Fruit fly (Drosophila melanogaster): ENCODE measurements around the gene EMC2A.

The EMC2A gene

dm6 chr3R:16986181-16987074 is 9.4 kb downstream of the EMC2A start (continued):
- TF ChIP-seq CG14050 (GFP tag; IDR thresholded peaks at IDR 0.05) (peak; percentile 95), her (GFP tag; optimal IDR thresholded peaks at IDR 0.05) (peak; percentile 96), jigr1 (GFP tag; IDR thresholded peaks at IDR 0.05) (peak; percentile 81; the same call in 1 of the 3 replicates), crol (GFP tag; IDR thresholded peaks at IDR 0.05) (peak; percentile 67), Hr39 (optimal IDR thresholded peaks at IDR 0.05) (no peak), tio (GFP tag; optimal IDR thresholded peaks at IDR 0.05) (peak; percentile 82), CG13424 (tag; optimal IDR thresholded peaks at IDR 0.05) (peak; percentile 91), ab (GFP tag; optimal IDR thresholded peaks at IDR 0.05) (peak; percentile 91), fu2 (GFP tag; optimal IDR thresholded peaks at IDR 0.05) (peak; percentile 95), CG31224 (GFP tag; IDR thresholded peaks at IDR 0.05) (peak; percentile 94), Ets65A (GFP tag) (peak; percentile 99), CG4854 (GFP tag; optimal IDR thresholded peaks at IDR 0.05) (peak; percentile 88), CG14710 (tag; optimal IDR thresholded peaks at IDR 0.05) (peak; percentile 11), NFAT (GFP tag; IDR thresholded peaks at IDR 0.05) (peak; percentile 99), Camta (GFP tag; optimal IDR thresholded peaks at IDR 0.05) (peak; percentile 86), CG10209 (GFP tag; optimal IDR thresholded peaks at IDR 0.05) (peak; percentile 93), CHES-1-like (GFP tag; optimal IDR thresholded peaks at IDR 0.05) (peak; percentile 97), trem (tag; optimal IDR thresholded peaks at IDR 0.05) (peak; percentile 21), CG43689 (GFP tag; IDR thresholded peaks at IDR 0.05) (peak; percentile 91), gcm2 (GFP tag; optimal IDR thresholded peaks at IDR 0.05) (peak; percentile 80), CG8089 (GFP tag; optimal IDR thresholded peaks at IDR 0.05) (peak; percentile 84), Ada2b (GFP tag; IDR thresholded peaks at IDR 0.05) (peak; percentile 95), CTCF (GFP tag; optimal IDR thresholded peaks at IDR 0.05) (peak; percentile 26), CG2199 (GFP tag; IDR thresholded peaks at IDR 0.05) (peak; percentile 93), CG11504 (tag; optimal IDR thresholded peaks at IDR 0.05) (peak; percentile 82), Nf-YA (GFP tag; IDR thresholded peaks at IDR 0.05) (peak; percentile 85), Lim3 (GFP tag; IDR thresholded peaks at IDR 0.05) (peak; percentile 90), CG30020 (tag; optimal IDR thresholded peaks at IDR 0.05) (peak; percentile 35), hb (GFP tag; IDR thresholded peaks at IDR 0.05; ENCODE audit: partially characterized antibody) (no peak), CG34224 (GFP tag; IDR thresholded peaks at IDR 0.05; ENCODE audit: partially characterized antibody) (no peak), org-1 (GFP tag; optimal IDR thresholded peaks at IDR 0.05) (peak; percentile 95), CG34376 (GFP tag; optimal IDR thresholded peaks at IDR 0.05) (peak; percentile 97), zfh2 (GFP tag; optimal IDR thresholded peaks at IDR 0.05) (peak; percentile 98), Sin3A (optimal IDR thresholded peaks at IDR 0.05) (no peak), pzg (GFP tag; optimal IDR thresholded peaks at IDR 0.05) (peak; percentile 36), az2 (GFP tag; optimal IDR thresholded peaks at IDR 0.05) (peak; percentile 89), CG5953 (GFP tag; IDR thresholded peaks at IDR 0.05) (peak; percentile 92), Usf (GFP tag; optimal IDR thresholded peaks at IDR 0.05) (peak; percentile 92), CG11085 (GFP tag; IDR thresholded peaks at IDR 0.05) (peak; percentile 95), CG1792 (GFP tag; optimal IDR thresholded peaks at IDR 0.05) (peak; percentile 94), hth (optimal IDR thresholded peaks at IDR 0.05) (no peak), Doc3 (GFP tag; IDR thresholded peaks at IDR 0.05; ENCODE audit: partially characterized antibody) (no peak), CG2120 (GFP tag; optimal IDR thresholded peaks at IDR 0.05) (peak; percentile 99), Med (GFP tag) (peak; percentile 100), Vsx1 (GFP tag; optimal IDR thresholded peaks at IDR 0.05) (peak; percentile 73), gem (tag; optimal IDR thresholded peaks at IDR 0.05) (peak; percentile 91), ERR (GFP tag; optimal IDR thresholded peaks at IDR 0.05) (peak; percentile 96), sqz (GFP tag; optimal IDR thresholded peaks at IDR 0.05) (peak; percentile 43), Fer2 (tag; optimal IDR thresholded peaks at IDR 0.05) (peak; percentile 88), Chrac-16 (GFP tag; optimal IDR thresholded peaks at IDR 0.05) (peak; percentile 93), E2f1 (GFP tag; IDR thresholded peaks at IDR 0.05) (peak; percentile 94)
